Fruit fly (Drosophila melanogaster) whole organism: ENCODE data around the gene Argk2.

Source experiments
- CG8478 ChIP-seq: fragments of >200 bp; optimal IDR thresholded peaks from 2 replicates; lab custom pipeline; 2018; ENCODE audit warnings: inconsistent platforms
- Dll ChIP-seq: fragments of >200 bp; optimal IDR thresholded peaks from 2 replicates; lab custom pipeline; 2017
- EcR ChIP-seq, 2 experiments: fragments of >200 bp; optimal IDR thresholded peaks; 2 replicates each; lab custom pipeline; 2017; ENCODE audit warnings: missing biosample characterization in 2 of 2, missing genetic modification characterization in 2 of 2, missing genetic modification reagents in 2 of 2
- pan ChIP-seq: fragments of >200 bp; optimal IDR thresholded peaks from 2 replicates; lab custom pipeline; 2017
- psq ChIP-seq: fragments of >200 bp; optimal IDR thresholded peaks from 2 replicates; lab custom pipeline; 2017
- usp ChIP-seq: fragments of >200 bp; optimal IDR thresholded peaks from 2 replicates; lab custom pipeline; 2017; ENCODE audit warnings: missing biosample characterization, missing genetic modification characterization, mixed read lengths

The Argk2 gene

DNA sequence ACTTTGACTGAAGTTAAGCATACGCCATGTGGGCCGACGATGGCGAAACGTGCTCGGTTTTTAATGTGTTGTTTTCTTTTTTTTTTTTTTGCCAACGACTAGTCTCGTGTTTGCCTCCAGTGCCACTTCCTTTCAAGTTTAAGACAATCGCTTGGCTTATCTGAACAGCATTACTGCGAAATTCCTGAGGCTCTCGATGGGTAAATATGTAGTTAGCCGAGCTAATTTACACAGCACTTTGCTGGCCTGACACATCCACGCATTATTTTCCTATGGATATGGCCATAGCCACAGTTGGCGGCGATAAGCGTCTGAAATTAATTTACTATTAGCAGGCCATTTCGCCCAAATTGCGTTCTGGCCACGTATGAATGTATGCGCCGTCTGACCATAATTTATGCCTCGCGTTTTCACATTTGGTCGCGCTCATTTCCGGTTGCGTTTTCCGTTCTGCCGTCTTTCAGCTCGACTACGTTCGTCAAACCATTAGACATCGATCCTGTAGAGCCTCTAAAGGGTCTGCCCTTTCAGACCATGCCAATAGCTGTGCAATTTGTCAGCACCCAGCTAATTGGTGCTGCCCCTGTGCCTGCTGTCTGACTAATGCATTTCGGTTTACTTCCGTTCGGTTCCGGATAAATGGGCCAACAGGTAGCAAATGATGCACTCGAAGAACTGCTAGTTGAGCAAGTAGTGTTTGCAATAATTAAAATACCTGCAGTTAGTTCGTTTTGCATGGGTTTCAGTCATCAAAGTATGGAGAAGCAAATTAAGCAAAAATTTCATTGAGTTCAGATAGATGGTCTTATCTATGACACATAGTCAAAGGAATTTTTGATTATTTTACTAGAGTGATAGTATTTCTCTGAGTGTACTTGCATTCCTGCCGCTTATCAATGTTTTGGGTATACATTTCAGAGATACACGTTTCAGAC, 26.5 kb upstream of the Argk2 start:
- TF ChIP-seq usp (GFP tag; lab: Kevin White, UChicago) (no peak), EcR (GFP tag; optimal IDR thresholded peaks at IDR 0.05; lab: Kevin White, UChicago) (no peak), pan (lab: Kevin White, UChicago) (no peak), CG8478 (lab: Kevin White, UChicago) (no peak), Dll (lab: Kevin White, UChicago) (no peak)

- no peak for TF ChIP-seq pan (lab: Kevin White, UChicago)
- no peak for TF ChIP-seq Dll (lab: Kevin White, UChicago)
- no peak for TF ChIP-seq EcR (GFP tag; optimal IDR thresholded peaks at IDR 0.05; lab: Kevin White, UChicago)
- TF ChIP-seq CG8478 (lab: Kevin White, UChicago) = no peak
- TF ChIP-seq usp (GFP tag; lab: Kevin White, UChicago) = no peak
- TF ChIP-seq psq = no peak
Measured at dm6 chr3L:9023627-9024026, 23.6 kb upstream of the Argk2 start.

DNA sequence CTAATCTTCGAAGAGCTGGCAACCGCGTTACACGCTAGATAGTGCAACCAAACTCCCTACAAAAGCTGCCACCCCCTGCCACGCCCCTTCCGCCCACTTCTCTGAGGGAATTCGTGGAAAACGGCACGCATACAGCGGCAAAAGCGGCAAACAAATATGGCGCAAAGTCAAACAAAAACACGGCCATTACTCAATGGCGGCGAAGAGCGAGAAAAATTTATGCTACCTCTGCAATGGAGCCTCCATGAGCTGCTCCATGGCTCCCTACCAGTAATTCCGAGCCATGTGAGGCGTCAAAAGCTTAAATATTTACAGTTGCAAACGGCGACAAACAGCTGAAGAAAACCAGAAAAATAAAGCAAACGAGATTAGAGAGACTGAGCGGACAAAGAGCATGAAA, 22.5 kb upstream of the Argk2 start:
- TF ChIP-seq EcR (GFP tag; optimal IDR thresholded peaks at IDR 0.05; lab: Kevin White, UChicago) (no peak), usp (GFP tag; lab: Kevin White, UChicago) (no peak), CG8478 (lab: Kevin White, UChicago) (no peak), psq (no peak), Dll (lab: Kevin White, UChicago) (no peak), pan (lab: Kevin White, UChicago) (no peak)

- TF ChIP-seq psq (no peak), CG8478 (lab: Kevin White, UChicago) (no peak), Dll (lab: Kevin White, UChicago) (no peak), EcR (GFP tag; optimal IDR thresholded peaks at IDR 0.05; lab: Kevin White, UChicago) (no peak), usp (GFP tag; lab: Kevin White, UChicago) (no peak), pan (lab: Kevin White, UChicago) (no peak)
Measured at dm6 chr3L:9025178-9025577, 22.1 kb upstream of the Argk2 start.

dm6 chr3L:9025680-9026079, 21.6 kb upstream of the Argk2 start:
- TF ChIP-seq pan (lab: Kevin White, UChicago) (no peak), CG8478 (lab: Kevin White, UChicago) (no peak), usp (GFP tag; lab: Kevin White, UChicago) (no peak), EcR (GFP tag; optimal IDR thresholded peaks at IDR 0.05; lab: Kevin White, UChicago) (no peak), psq (no peak), Dll (lab: Kevin White, UChicago) (no peak)

DNA sequence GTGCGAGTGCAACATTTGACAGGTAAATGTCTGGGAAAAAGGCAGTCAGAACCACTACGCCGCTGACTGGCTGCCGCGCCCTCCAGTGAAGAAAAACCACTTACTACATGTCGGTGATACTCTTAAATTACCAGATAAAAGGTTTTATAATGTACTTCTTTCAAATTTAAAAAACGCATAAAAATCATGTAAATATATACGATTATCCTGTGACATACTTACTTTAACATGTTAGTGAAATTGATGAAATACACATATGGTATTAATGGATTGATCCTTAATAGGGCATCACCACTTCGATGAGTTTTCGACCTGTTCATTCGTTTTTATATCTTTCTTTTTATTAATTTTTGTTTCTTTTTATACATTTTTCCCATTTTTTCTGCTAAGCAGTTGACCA, 20.7 kb upstream of the Argk2 start:
- TF ChIP-seq psq = no peak
- TF ChIP-seq usp (GFP tag; lab: Kevin White, UChicago) = no peak
- no peak for TF ChIP-seq pan (lab: Kevin White, UChicago)
- TF ChIP-seq EcR (GFP tag; optimal IDR thresholded peaks at IDR 0.05; lab: Kevin White, UChicago) = no peak
- no peak for TF ChIP-seq Dll (lab: Kevin White, UChicago)
- no peak for TF ChIP-seq CG8478 (lab: Kevin White, UChicago)

DNA sequence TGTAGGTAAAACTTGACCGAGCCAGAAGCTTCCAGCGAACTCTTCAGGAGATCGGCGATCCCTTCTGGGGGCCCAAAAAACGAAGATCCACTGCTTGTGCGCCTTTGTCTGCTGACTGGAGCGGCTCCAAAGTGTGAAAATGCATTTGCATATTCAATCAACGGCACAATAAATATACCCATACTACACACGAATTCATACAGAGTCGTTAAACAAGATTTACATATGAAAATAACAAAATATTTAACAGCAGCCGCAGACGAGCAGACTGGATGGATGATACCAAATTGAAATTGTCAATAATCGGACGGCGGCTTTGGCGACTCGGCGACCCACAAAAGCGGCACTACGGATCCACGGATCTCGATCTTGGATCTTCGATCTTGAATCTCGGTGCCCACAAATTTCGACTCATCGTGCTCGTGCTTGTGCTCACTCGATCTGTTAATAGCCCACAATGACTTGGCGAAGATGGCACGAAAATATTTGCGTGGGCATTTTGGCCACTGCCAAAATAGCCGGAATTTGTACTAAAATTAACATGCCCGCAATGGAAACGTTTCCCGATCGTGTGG, 20.0 kb upstream of the Argk2 start:
- no peak for TF ChIP-seq usp (GFP tag; lab: Kevin White, UChicago)

DNA sequence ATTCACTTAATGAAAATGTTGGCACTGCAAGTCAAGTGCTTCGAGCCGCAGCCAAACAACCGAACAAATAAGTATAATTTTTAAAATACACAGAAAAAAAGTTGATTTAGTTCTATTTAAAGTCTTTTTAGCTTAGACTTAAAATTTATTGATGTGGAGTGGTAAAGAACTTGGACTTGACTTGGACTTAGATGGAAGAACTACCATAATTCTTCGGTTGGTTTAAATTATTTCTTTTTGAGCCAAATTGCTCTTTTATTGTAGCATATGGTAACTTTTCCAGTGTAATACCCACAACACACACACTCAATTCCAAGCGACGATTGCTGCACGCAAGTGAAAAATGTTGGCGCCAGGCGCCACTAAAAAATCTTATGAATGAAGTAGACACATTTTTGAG, 19.2 kb upstream of the Argk2 start:
- TF ChIP-seq Dll (lab: Kevin White, UChicago) (no peak), usp (GFP tag; lab: Kevin White, UChicago) (no peak), psq (no peak), EcR (GFP tag; optimal IDR thresholded peaks at IDR 0.05; lab: Kevin White, UChicago) (no peak), pan (lab: Kevin White, UChicago) (no peak), CG8478 (lab: Kevin White, UChicago) (no peak)

dm6 chr3L:9029183-9029789, 18.0 kb upstream of the Argk2 start:
- no peak for TF ChIP-seq pan (lab: Kevin White, UChicago)
- no peak for TF ChIP-seq psq
- TF ChIP-seq EcR (GFP tag; optimal IDR thresholded peaks at IDR 0.05; lab: Kevin White, UChicago) = no peak
- no peak for TF ChIP-seq CG8478 (lab: Kevin White, UChicago)
- TF ChIP-seq usp (GFP tag; lab: Kevin White, UChicago) = no peak
- no peak for TF ChIP-seq Dll (lab: Kevin White, UChicago)

DNA sequence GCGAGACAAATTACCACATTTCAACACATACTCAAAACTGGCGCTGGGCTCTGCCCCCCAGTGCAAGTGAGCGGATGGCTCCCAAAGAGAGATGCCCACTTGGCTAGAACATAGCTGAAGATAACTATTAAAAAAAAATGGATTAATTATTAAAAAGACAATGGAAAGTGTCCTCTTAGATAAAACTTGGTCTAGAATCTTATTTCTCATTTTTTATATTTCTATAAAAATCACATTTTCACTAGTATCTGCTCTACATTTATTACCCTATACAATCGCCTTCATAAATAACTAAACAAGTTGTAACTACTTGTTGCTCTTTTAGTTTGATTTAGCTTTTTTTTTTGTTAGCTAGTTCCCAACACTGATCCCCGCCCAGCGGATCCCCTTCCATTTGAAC, 14.4 kb upstream of the Argk2 start:
- no peak for TF ChIP-seq usp (GFP tag; lab: Kevin White, UChicago)
- no peak for TF ChIP-seq EcR (GFP tag; optimal IDR thresholded peaks at IDR 0.05; lab: Kevin White, UChicago)
- no peak for TF ChIP-seq psq
- TF ChIP-seq pan (lab: Kevin White, UChicago) = no peak
- no peak for TF ChIP-seq Dll (lab: Kevin White, UChicago)
- no peak for TF ChIP-seq CG8478 (lab: Kevin White, UChicago)

dm6 chr3L:9033537-9033936, 13.7 kb upstream of the Argk2 start:
- TF ChIP-seq pan (lab: Kevin White, UChicago) (no peak), EcR (GFP tag; optimal IDR thresholded peaks at IDR 0.05; lab: Kevin White, UChicago) (no peak), CG8478 (lab: Kevin White, UChicago) (no peak), Dll (lab: Kevin White, UChicago) (no peak), psq (no peak), usp (GFP tag; lab: Kevin White, UChicago) (no peak)
